Fruit fly (Drosophila melanogaster): ENCODE measurements around the gene CG7607.

CG7607 gene

dm6 chr3L:11169299-11170181, 29.9 kb upstream of the CG7607 start, which contains the start of the genes wls and Adck5:
Gene wls, minus strand, starts transcription at chr3L:11169625.
Gene Adck5, plus strand, starts transcription at chr3L:11169817.
- TF ChIP-seq brk (GFP tag; optimal IDR thresholded peaks at IDR 0.05) (no peak), Sp1 (GFP tag; optimal IDR thresholded peaks at IDR 0.05) (peak; percentile 57), h (GFP tag; optimal IDR thresholded peaks at IDR 0.05) (peak; percentile 72), dsf (GFP tag; optimal IDR thresholded peaks at IDR 0.05; ENCODE audit: borderline replicate concordance) (no peak), Myc (optimal IDR thresholded peaks at IDR 0.05) (no peak), ey (GFP tag; optimal IDR thresholded peaks at IDR 0.05) (peak; percentile 15), CG9705 (GFP tag; optimal IDR thresholded peaks at IDR 0.05) (peak; percentile 56), br (GFP tag; optimal IDR thresholded peaks at IDR 0.05) (peak; percentile 80), OdsH (GFP tag; optimal IDR thresholded peaks at IDR 0.05) (peak; percentile 64), pan (optimal IDR thresholded peaks at IDR 0.05) (no peak), jim (GFP tag; optimal IDR thresholded peaks at IDR 0.05) (no peak), Vsx2 (GFP tag; optimal IDR thresholded peaks at IDR 0.05; ENCODE audit: partially characterized antibody) (no peak), fru (GFP tag; optimal IDR thresholded peaks at IDR 0.05) (peak; percentile 63), Dif (GFP tag; optimal IDR thresholded peaks at IDR 0.05; ENCODE audit: partially characterized antibody) (no peak), Mio (GFP tag; optimal IDR thresholded peaks at IDR 0.05) (no peak), CrebA (GFP tag; optimal IDR thresholded peaks at IDR 0.05; ENCODE audit: borderline replicate concordance) (no peak), tai (GFP tag; optimal IDR thresholded peaks at IDR 0.05) (no peak), Hnf4 (GFP tag; optimal IDR thresholded peaks at IDR 0.05) (no peak), GATAd (GFP tag; optimal IDR thresholded peaks at IDR 0.05) (no peak), Hr78 (GFP tag; optimal IDR thresholded peaks at IDR 0.05) (no peak), Hr83 (GFP tag; optimal IDR thresholded peaks at IDR 0.05; ENCODE audit: poor library complexity, severe bottlenecking) (peak; percentile 87), dmrt93B (GFP tag; optimal IDR thresholded peaks at IDR 0.05) (peak; percentile 74), Abd-B (GFP tag; optimal IDR thresholded peaks at IDR 0.05) (no peak), Dfd (GFP tag; optimal IDR thresholded peaks at IDR 0.05) (no peak), dl (GFP tag; optimal IDR thresholded peaks at IDR 0.05; ENCODE audit: insufficient read depth in 1 of 2, partially characterized antibody in 2 of 2) (no peak), lola (GFP tag; optimal IDR thresholded peaks at IDR 0.05) (no peak), CG32264 (GFP tag; optimal IDR thresholded peaks at IDR 0.05) (no peak), N (GFP tag; optimal IDR thresholded peaks at IDR 0.05) (no peak), Jra (GFP tag; optimal IDR thresholded peaks at IDR 0.05) (no peak), usp (GFP tag; optimal IDR thresholded peaks at IDR 0.05) (no peak), woc (GFP tag; optimal IDR thresholded peaks at IDR 0.05) (no peak), Rel (GFP tag; optimal IDR thresholded peaks at IDR 0.05) (no peak), Rel (tag; optimal IDR thresholded peaks at IDR 0.05) (no peak), sv (GFP tag; optimal IDR thresholded peaks at IDR 0.05) (no peak), sage (GFP tag; optimal IDR thresholded peaks at IDR 0.05) (no peak), rgr (GFP tag; optimal IDR thresholded peaks at IDR 0.05) (peak; percentile 82), HLH106 (tag; optimal IDR thresholded peaks at IDR 0.05) (peak; percentile 45), psq (GFP tag; optimal IDR thresholded peaks at IDR 0.05) (peak; percentile 9), foxo (GFP tag; optimal IDR thresholded peaks at IDR 0.05) (peak in 1 of 2 experiments; percentile 30)

- TF ChIP-seq tai (GFP tag; optimal IDR thresholded peaks at IDR 0.05) (no peak), CG9705 (GFP tag; optimal IDR thresholded peaks at IDR 0.05) (no peak), usp (GFP tag; optimal IDR thresholded peaks at IDR 0.05) (no peak), GATAd (GFP tag; optimal IDR thresholded peaks at IDR 0.05) (no peak), dmrt93B (GFP tag; optimal IDR thresholded peaks at IDR 0.05) (no peak), Abd-B (GFP tag; optimal IDR thresholded peaks at IDR 0.05) (no peak), Hnf4 (GFP tag; optimal IDR thresholded peaks at IDR 0.05) (no peak), Hr78 (GFP tag; optimal IDR thresholded peaks at IDR 0.05) (no peak)
Measured at dm6 chr3L:11173049-11173564, 26.3 kb upstream of the CG7607 start, which contains the start of gene CG14142. Gene CG14142, plus strand, starts transcription at chr3L:11173514.

Data from whole organism, wandering third instar larva.